Worm (Caenorhabditis elegans): ENCODE measurements around the gene Y48B6A.13.

- TF ChIP-seq nhr-11 (tag; optimal IDR thresholded peaks at IDR 0.05) (no peak), pag-3 (tag; optimal IDR thresholded peaks at IDR 0.05; ENCODE audit: borderline replicate concordance) (no peak), sdc-2 (tag; optimal IDR thresholded peaks at IDR 0.05) (no peak)
Measured at ce11 chrII:14171558-14171957, 54.5 kb downstream of the Y48B6A.13 start, which contains the start of gene eat-2.

Measured in whole organism, late embryonic.